Worm (Caenorhabditis elegans) whole organism, mixed stage, embryonic: Measurements from ENCODE around the gene F21C10.7.

Experiments
- ces-1 ChIP-seq: fragments of 150-350 bp; optimal IDR thresholded peaks from 2 replicates; lab custom pipeline; 2014; ENCODE audit warnings: missing biosample characterization, missing genetic modification reagents, missing genetic modification characterization
- elt-1 ChIP-seq: sonication (generic microtip); optimal IDR thresholded peaks from 2 replicates; lab custom pipeline; 2017; ENCODE audit warnings: missing genetic modification characterization, mild to moderate bottlenecking, missing compliant biosample characterization, antibody characterized with exemption, moderate library complexity, borderline replicate concordance; ENCODE audit not compliant: insufficient read depth
- nhr-12 ChIP-seq: fragments of 150-350 bp; optimal IDR thresholded peaks from 2 replicates; lab custom pipeline; 2014; ENCODE audit warnings: missing biosample characterization, missing genetic modification characterization
- pha-4 ChIP-seq: fragments of 150-350 bp; optimal IDR thresholded peaks from 2 replicates; lab custom pipeline; 2018; ENCODE audit warnings: missing biosample characterization, missing genetic modification reagents, missing genetic modification characterization

ce11 chrV:9073322-9074038, 39.1 kb upstream of the F21C10.7 start, which contains the start of gene oac-50:
- TF ChIP-seq ces-1 (GFP tag; lab: Kevin White, UChicago), result no peak
- no peak for TF ChIP-seq nhr-12 (tag; lab: Kevin White, UChicago)
- no peak for TF ChIP-seq pha-4
- no peak for TF ChIP-seq elt-1 (tag; lab: Kevin White, UChicago)
